Worm (Caenorhabditis elegans): ENCODE results near the gene srh-89.

- TF ChIP-seq skn-1 (tag; optimal IDR thresholded peaks at IDR 0.05): no peak
- no peak for TF ChIP-seq ztf-4 (tag; optimal IDR thresholded peaks at IDR 0.05)
- TF ChIP-seq unc-55 (GFP tag; optimal IDR thresholded peaks at IDR 0.05): no peak
- no peak for TF ChIP-seq ZK546.5 (tag; optimal IDR thresholded peaks at IDR 0.05)
- no peak for TF ChIP-seq nhr-11 (tag; optimal IDR thresholded peaks at IDR 0.05)
- TF ChIP-seq blmp-1 (tag; optimal IDR thresholded peaks at IDR 0.05; ENCODE audit: insufficient read depth): no peak
These were observed 39.7 kb upstream of the srh-89 start, which contains the start of gene srh-229 for ce11 chrV:7504271-7504670.
